Fruit fly (Drosophila melanogaster) whole organism, embryonic: ENCODE data around the gene Pcyt1.

Experiments
- Asciz ChIP-seq: fragments of 200-800 bp; sonication (Bioruptor generic); optimal IDR thresholded peaks from 2 replicates; lab custom pipeline; 2017; ENCODE audit warnings: missing biosample characterization, mild to moderate bottlenecking, missing genetic modification characterization, missing genetic modification reagents
- CG10267 ChIP-seq: fragments of 200-800 bp; sonication (Bioruptor generic); optimal IDR thresholded peaks from 2 replicates; lab custom pipeline; 2018; ENCODE audit warnings: missing biosample characterization, mild to moderate bottlenecking, missing genetic modification characterization, moderate library complexity
- CG10543 ChIP-seq: fragments of 200-800 bp; sonication (Bioruptor generic); optimal IDR thresholded peaks from 3 replicates; lab custom pipeline; 2017; ENCODE audit warnings: missing biosample characterization, mild to moderate bottlenecking, missing genetic modification characterization, moderate library complexity
- CG12299 ChIP-seq: fragments of 200-800 bp; sonication (Bioruptor generic); optimal IDR thresholded peaks from 2 replicates; lab custom pipeline; 2018; ENCODE audit warnings: missing biosample characterization, mild to moderate bottlenecking, missing genetic modification characterization
- CG1233 ChIP-seq: fragments of 200-800 bp; sonication (Bioruptor generic); optimal IDR thresholded peaks from 4 replicates; lab custom pipeline; 2018; ENCODE audit warnings: missing biosample characterization, mild to moderate bottlenecking, missing genetic modification characterization
- CG12391 ChIP-seq: fragments of 200-800 bp; sonication (Bioruptor generic); optimal IDR thresholded peaks from 3 replicates; lab custom pipeline; 2018; ENCODE audit warnings: missing biosample characterization, mild to moderate bottlenecking, missing genetic modification characterization, moderate library complexity
- CG13287 ChIP-seq: fragments of 200-800 bp; sonication (Bioruptor generic); IDR thresholded peaks from 2 replicates; pipeline ENCODE4 v1.3.6; 2022; ENCODE audit warnings: missing biosample characterization, missing genetic modification characterization; ENCODE audit not compliant: partially characterized antibody
- CG13296 ChIP-seq: fragments of 200-800 bp; sonication (Bioruptor generic); optimal IDR thresholded peaks from 3 replicates; lab custom pipeline; 2018; ENCODE audit warnings: missing biosample characterization, mild to moderate bottlenecking, missing genetic modification characterization
- CG14710 ChIP-seq: fragments of 200-800 bp; sonication (Bioruptor generic); optimal IDR thresholded peaks from 3 replicates; lab custom pipeline; 2019; ENCODE audit warnings: missing biosample characterization, mild to moderate bottlenecking, missing genetic modification characterization, moderate library complexity
- CG15479 ChIP-seq: fragments of 200-800 bp; sonication (Bioruptor generic); optimal IDR thresholded peaks from 3 replicates; lab custom pipeline; 2019; ENCODE audit warnings: missing biosample characterization, mild to moderate bottlenecking, missing genetic modification characterization, moderate library complexity
- CG17385 ChIP-seq: fragments of 200-800 bp; sonication (Bioruptor generic); optimal IDR thresholded peaks from 3 replicates; lab custom pipeline; 2018; ENCODE audit warnings: missing biosample characterization, mild to moderate bottlenecking, missing genetic modification characterization
- CG2116 ChIP-seq: fragments of 200-800 bp; sonication (Bioruptor generic); optimal IDR thresholded peaks from 3 replicates; lab custom pipeline; 2018; ENCODE audit warnings: missing biosample characterization, mild to moderate bottlenecking, missing genetic modification characterization
- CG2199 ChIP-seq: fragments of 200-800 bp; sonication (Bioruptor generic); IDR thresholded peaks from 3 replicates; pipeline ENCODE4 v1.3.6; 2022; ENCODE audit warnings: missing biosample characterization, missing genetic modification characterization
- CG2889 ChIP-seq: fragments of 200-800 bp; sonication (Bioruptor generic); IDR thresholded peaks from 3 replicates; pipeline ENCODE4 v1.3.6; 2022; ENCODE audit warnings: missing biosample characterization, missing genetic modification characterization
- CG33213 ChIP-seq: fragments of 200-800 bp; sonication (Bioruptor generic); optimal IDR thresholded peaks from 3 replicates; lab custom pipeline; 2016; ENCODE audit warnings: missing biosample characterization, missing genetic modification characterization
- CG4617 ChIP-seq: fragments of 200-800 bp; sonication (Bioruptor generic); optimal IDR thresholded peaks from 3 replicates; lab custom pipeline; 2016; ENCODE audit warnings: missing biosample characterization, missing genetic modification characterization, borderline replicate concordance
- CG6272 ChIP-seq: fragments of 200-800 bp; sonication (Bioruptor generic); IDR thresholded peaks from 2 replicates; pipeline ENCODE4 v1.3.6; 2022; ENCODE audit warnings: missing biosample characterization, missing genetic modification characterization
- CG6765 ChIP-seq: fragments of 200-800 bp; sonication (Bioruptor generic); optimal IDR thresholded peaks from 3 replicates; lab custom pipeline; 2017; ENCODE audit warnings: missing biosample characterization, mild to moderate bottlenecking, missing genetic modification characterization
- CG8290 ChIP-seq, 3 experiments: fragments of 200-800 bp; sonication (Bioruptor generic); optimal IDR thresholded peaks; 2 replicates each; lab custom pipeline; 2016 to 2019; ENCODE audit warnings: missing biosample characterization in 3 of 3, missing genetic modification characterization in 3 of 3, mild to moderate bottlenecking in 2 of 3, moderate library complexity in 1 of 3
- CG8944 ChIP-seq: fragments of 200-800 bp; sonication (Bioruptor generic); optimal IDR thresholded peaks from 3 replicates; lab custom pipeline; 2016; ENCODE audit warnings: missing biosample characterization, missing genetic modification characterization
- CG9727 ChIP-seq: fragments of 200-800 bp; sonication (Bioruptor generic); optimal IDR thresholded peaks from 3 replicates; lab custom pipeline; 2017; ENCODE audit warnings: missing biosample characterization, mild to moderate bottlenecking, missing genetic modification characterization
- CoRest ChIP-seq: fragments of 200-800 bp; sonication (Bioruptor generic); optimal IDR thresholded peaks from 3 replicates; lab custom pipeline; 2018; ENCODE audit warnings: missing biosample characterization, mild to moderate bottlenecking, missing genetic modification characterization, moderate library complexity
- Ets97D ChIP-seq: fragments of 200-800 bp; sonication (Bioruptor generic); optimal IDR thresholded peaks from 3 replicates; lab custom pipeline; 2016; ENCODE audit warnings: missing biosample characterization, missing genetic modification characterization
- Fer1 ChIP-seq: fragments of 200-800 bp; sonication (Bioruptor generic); optimal IDR thresholded peaks from 2 replicates; lab custom pipeline; 2017; ENCODE audit warnings: missing biosample characterization, mild to moderate bottlenecking, missing genetic modification characterization
- Lhr ChIP-seq: fragments of 200-800 bp; sonication (Bioruptor generic); optimal IDR thresholded peaks from 3 replicates; lab custom pipeline; 2017; ENCODE audit warnings: mild to moderate bottlenecking, missing biosample characterization, missing genetic modification reagents, missing genetic modification characterization
- MBD-R2 ChIP-seq: fragments of 200-800 bp; sonication (Bioruptor generic); IDR thresholded peaks from 2 replicates; pipeline ENCODE4 v1.3.6; 2022; ENCODE audit warnings: missing biosample characterization, missing genetic modification characterization
- Pdp1 ChIP-seq, 2 experiments: fragments of 200-800 bp; sonication (Bioruptor generic); optimal IDR thresholded peaks; 3 replicates each; lab custom pipeline; 2016; ENCODE audit warnings: missing biosample characterization in 2 of 2, missing genetic modification characterization in 2 of 2, mild to moderate bottlenecking in 1 of 2, moderate library complexity in 1 of 2
- Scr ChIP-seq: fragments of 200-800 bp; sonication (Bioruptor generic); IDR thresholded peaks from 2 replicates; pipeline ENCODE4 v1.3.6; 2022; ENCODE audit warnings: missing biosample characterization, missing genetic modification characterization; ENCODE audit not compliant: partially characterized antibody
- Sin3A ChIP-seq: fragments of >200 bp; optimal IDR thresholded peaks from 2 replicates; lab custom pipeline; 2018
- Sry-β ChIP-seq: fragments of 200-800 bp; sonication (Bioruptor generic); optimal IDR thresholded peaks from 2 replicates; lab custom pipeline; 2018; ENCODE audit warnings: missing biosample characterization, mild to moderate bottlenecking, missing genetic modification characterization, moderate library complexity
- Vsx1 ChIP-seq: fragments of 200-800 bp; sonication (Bioruptor generic); optimal IDR thresholded peaks from 2 replicates; lab custom pipeline; 2017; ENCODE audit warnings: missing biosample characterization, mild to moderate bottlenecking, missing genetic modification characterization, missing genetic modification reagents
- cg ChIP-seq: fragments of 200-800 bp; sonication (Bioruptor generic); optimal IDR thresholded peaks from 3 replicates; lab custom pipeline; 2019; ENCODE audit warnings: missing biosample characterization, mild to moderate bottlenecking, missing genetic modification characterization, moderate library complexity
- crol ChIP-seq: fragments of 200-800 bp; sonication (Bioruptor generic); IDR thresholded peaks from 2 replicates; pipeline ENCODE4 v1.3.6; 2022; ENCODE audit warnings: missing biosample characterization, missing genetic modification characterization
- dati ChIP-seq: fragments of 200-800 bp; sonication (Bioruptor generic); IDR thresholded peaks from 2 replicates; pipeline ENCODE4 v1.3.6; 2022; ENCODE audit warnings: missing biosample characterization, missing genetic modification characterization
- exex ChIP-seq: fragments of 200-800 bp; sonication (Bioruptor generic); optimal IDR thresholded peaks from 4 replicates; lab custom pipeline; 2018; ENCODE audit warnings: missing biosample characterization, mild to moderate bottlenecking, missing genetic modification characterization, moderate library complexity
- gfzf ChIP-seq: fragments of 200-800 bp; sonication (Bioruptor generic); optimal IDR thresholded peaks from 2 replicates; lab custom pipeline; 2016; ENCODE audit warnings: missing biosample characterization, mild to moderate bottlenecking, missing genetic modification characterization, moderate library complexity
- lab ChIP-seq: fragments of 200-800 bp; sonication (Bioruptor generic); optimal IDR thresholded peaks from 3 replicates; lab custom pipeline; 2017; ENCODE audit warnings: missing biosample characterization, missing genetic modification characterization, mild to moderate bottlenecking, moderate library complexity, missing genetic modification reagents
- nmo ChIP-seq: fragments of 200-800 bp; sonication (Bioruptor generic); optimal IDR thresholded peaks from 2 replicates; lab custom pipeline; 2018; ENCODE audit warnings: missing biosample characterization, mild to moderate bottlenecking, missing genetic modification characterization, moderate library complexity
- pb ChIP-seq: fragments of 200-800 bp; sonication (Bioruptor generic); optimal IDR thresholded peaks from 3 replicates; lab custom pipeline; 2016; ENCODE audit warnings: missing biosample characterization, missing genetic modification characterization
- phol ChIP-seq: fragments of 200-800 bp; sonication (Bioruptor generic); optimal IDR thresholded peaks from 3 replicates; lab custom pipeline; 2018; ENCODE audit warnings: missing biosample characterization, mild to moderate bottlenecking, missing genetic modification characterization, moderate library complexity
- rib ChIP-seq: fragments of 200-800 bp; sonication (Bioruptor generic); IDR thresholded peaks from 2 replicates; pipeline ENCODE4 v1.3.6; 2022; ENCODE audit warnings: missing biosample characterization, missing genetic modification characterization
- row ChIP-seq: fragments of 200-800 bp; sonication (Bioruptor generic); IDR thresholded peaks from 3 replicates; pipeline ENCODE4 v1.3.6; 2022; ENCODE audit warnings: missing biosample characterization, missing genetic modification characterization
- sens ChIP-seq: fragments of 200-800 bp; sonication (Bioruptor generic); peaks from one replicate; lab custom pipeline; 2016; ENCODE audit warnings: missing biosample characterization, missing genetic modification characterization
- slbo ChIP-seq: fragments of 200-800 bp; sonication (Bioruptor generic); IDR thresholded peaks from 2 replicates; pipeline ENCODE4 v1.3.6; 2022; ENCODE audit warnings: missing biosample characterization, missing genetic modification characterization
- so ChIP-seq: fragments of 200-800 bp; sonication (Bioruptor generic); IDR thresholded peaks from 3 replicates; pipeline ENCODE4 v1.3.6; 2022; ENCODE audit warnings: missing biosample characterization, missing genetic modification characterization
- sug ChIP-seq: fragments of 200-800 bp; optimal IDR thresholded peaks from 2 replicates; lab custom pipeline; 2019; ENCODE audit warnings: missing biosample characterization, mild to moderate bottlenecking, missing genetic modification characterization, moderate library complexity
- trem ChIP-seq: fragments of 200-800 bp; optimal IDR thresholded peaks from 3 replicates; lab custom pipeline; 2019; ENCODE audit warnings: missing biosample characterization, mild to moderate bottlenecking, missing genetic modification characterization, moderate library complexity

Pcyt1 gene

DNA sequence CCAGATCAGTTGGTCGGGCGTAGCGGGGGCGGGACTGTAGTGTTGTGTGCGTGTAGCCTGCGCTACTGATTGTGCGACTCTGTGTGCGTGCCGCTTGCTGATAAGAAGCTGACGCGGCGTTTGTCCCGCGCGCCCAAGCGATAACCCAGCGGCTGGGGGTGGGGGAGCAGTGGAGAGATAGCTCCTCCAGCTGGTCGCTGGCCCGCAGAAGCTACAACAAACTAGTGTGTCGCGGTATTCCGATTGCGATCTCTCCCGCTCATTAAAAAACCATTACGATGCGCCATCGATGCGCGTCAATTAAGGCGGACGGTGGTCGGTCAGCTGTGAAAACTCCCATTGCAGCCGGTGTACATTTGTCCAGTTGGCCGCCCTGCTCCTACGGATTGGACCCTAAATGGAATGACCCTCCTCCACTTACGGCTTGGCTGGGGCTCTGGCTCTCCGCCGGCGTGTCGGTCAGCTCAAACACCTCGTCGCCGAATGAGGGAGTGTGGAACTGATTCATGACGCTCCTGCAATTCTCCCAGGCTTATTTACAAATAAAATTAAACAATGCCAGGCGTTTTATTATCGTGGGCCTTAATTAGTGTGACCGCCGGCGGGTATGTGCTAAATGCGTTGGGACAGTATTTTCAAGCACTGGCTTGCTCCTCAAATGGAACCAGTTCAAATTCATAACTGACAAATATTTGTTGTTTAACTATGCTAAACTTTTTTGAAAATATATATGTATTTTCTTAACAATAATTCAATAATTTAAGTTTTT, 56.4 kb downstream of the Pcyt1 start, which contains the start of gene CG12104:
TSS of gene CG12104 (minus strand) at position 611 of the 769 bp plus-strand sequence.
- TF ChIP-seq slbo (GFP tag; lab: Robert Waterston, UW) (peak; percentile 38; the same call in 1 of the 2 replicates), exex (tag; lab: Kevin White, UChicago) (peak; percentile 99), nmo (GFP tag; lab: Kevin White, UChicago) (peak; percentile 24), CG8290 (GFP tag; optimal IDR thresholded peaks at IDR 0.05; lab: Kevin White, UChicago) (no peak), CG8290 (tag; optimal IDR thresholded peaks at IDR 0.05; lab: Kevin White, UChicago) (peak in 1 of 2 experiments; percentile 13), CG10543 (GFP tag; lab: Kevin White, UChicago) (peak; percentile 95), Scr (GFP tag; lab: Robert Waterston, UW) (peak; percentile 21; the same call in 1 of the 2 replicates), sens (GFP tag; lab: Kevin White, UChicago) (peak; percentile 67), CG12299 (tag; lab: Kevin White, UChicago) (peak; percentile 29), sug (tag; lab: Kevin White, UChicago) (peak; percentile 91), CG33213 (GFP tag; lab: Kevin White, UChicago) (peak; percentile 31), CG6765 (no peak), trem (tag; lab: Kevin White, UChicago) (peak; percentile 53), CG4617 (peak; percentile 68), Lhr (GFP tag; lab: Kevin White, UChicago) (peak; percentile 43), CG12391 (tag; lab: Kevin White, UChicago) (peak; percentile 37), so (GFP tag; lab: Robert Waterston, UW) (no peak), CG13296 (GFP tag; lab: Kevin White, UChicago) (peak; percentile 9), Fer1 (GFP tag; lab: Kevin White, UChicago) (peak; percentile 15), rib (GFP tag; lab: Robert Waterston, UW) (peak; percentile 54; the same call in 1 of the 2 replicates), CG15479 (GFP tag; lab: Kevin White, UChicago) (peak; percentile 91), Vsx1 (GFP tag; lab: Kevin White, UChicago) (no peak), CG6272 (no peak), Ets97D (GFP tag; lab: Kevin White, UChicago) (peak; percentile 90), cg (GFP tag; lab: Kevin White, UChicago) (peak; percentile 79), lab (GFP tag; lab: Kevin White, UChicago) (peak; percentile 42), CG13287 (GFP tag; lab: Robert Waterston, UW) (0 out of 2 replicates have a peak, but pooled peaks have one; percentile 20), CG9727 (peak; percentile 42), CG2889 (GFP tag; lab: Robert Waterston, UW) (no peak), CG2199 (GFP tag; lab: Robert Waterston, UW) (peak; percentile 68; the same call in 1 of the 3 replicates), CG2116 (peak; percentile 53), CG8944 (GFP tag; lab: Kevin White, UChicago) (no peak), gfzf (peak; percentile 76), CoRest (tag; lab: Kevin White, UChicago) (peak; percentile 42), Asciz (GFP tag; lab: Kevin White, UChicago) (no peak), Sry-β (GFP tag; lab: Kevin White, UChicago) (peak; percentile 30), CG14710 (tag; lab: Kevin White, UChicago) (peak; percentile 57), MBD-R2 (GFP tag; lab: Robert Waterston, UW) (peak; percentile 75), CG1233 (GFP tag; lab: Kevin White, UChicago) (peak; percentile 38), crol (GFP tag; lab: Robert Waterston, UW) (peak; percentile 96), CG17385 (GFP tag; lab: Kevin White, UChicago) (peak; percentile 41), CG10267 (tag; lab: Kevin White, UChicago) (peak; percentile 88), phol (tag; lab: Kevin White, UChicago) (peak; percentile 16), dati (GFP tag; lab: Robert Waterston, UW) (no peak), pb (no peak), row (GFP tag; lab: Robert Waterston, UW) (peak; percentile 71), Sin3A (lab: Kevin White, UChicago) (peak; percentile 15), Pdp1 (GFP tag; optimal IDR thresholded peaks at IDR 0.05; lab: Kevin White, UChicago) (no peak)
